Worm (Caenorhabditis elegans) whole organism, young adult: Measurements from ENCODE around the gene ins-23.

Experiments used
- F37B4.10 ChIP-seq: fragments of 200-800 bp; sonication (Bioruptor generic); IDR thresholded peaks from 2 replicates; pipeline ENCODE4 v1.3.6; 2022; ENCODE audit warnings: missing genetic modification characterization, missing compliant biosample characterization
- ceh-58 ChIP-seq: fragments of 200-800 bp; sonication (Bioruptor generic); IDR thresholded peaks from 2 replicates; pipeline ENCODE4 v1.3.6; 2022; ENCODE audit warnings: missing genetic modification characterization, missing compliant biosample characterization
- chd-7 ChIP-seq: sonication (generic microtip); optimal IDR thresholded peaks from 2 replicates; lab custom pipeline; 2016; ENCODE audit warnings: mild to moderate bottlenecking, missing genetic modification characterization, moderate library complexity, missing compliant biosample characterization
- egl-44 ChIP-seq: fragments of 200-800 bp; sonication (Bioruptor generic); IDR thresholded peaks from 2 replicates; pipeline ENCODE4 v1.3.6; 2022; ENCODE audit warnings: missing genetic modification reagents, missing genetic modification characterization, missing compliant biosample characterization
- him-1 ChIP-seq: sonication (generic microtip); optimal IDR thresholded peaks from 2 replicates; lab custom pipeline; 2016; ENCODE audit warnings: missing genotype, missing genetic modification reagents, missing genetic modification characterization, missing compliant biosample characterization
- nfyb-1 ChIP-seq: fragments of 200-800 bp; sonication (Bioruptor generic); IDR thresholded peaks from 2 replicates; pipeline ENCODE4 v1.3.6; 2022; ENCODE audit warnings: missing genetic modification reagents, missing genetic modification characterization, missing compliant biosample characterization
- pha-4 ChIP-seq: fragments of 150-350 bp; sonication (generic microtip); optimal IDR thresholded peaks from 2 replicates; lab custom pipeline; 2014; ENCODE audit warnings: missing biosample characterization, missing genetic modification reagents, missing genetic modification characterization
- tlf-1 ChIP-seq: fragments of 200-800 bp; sonication (Bioruptor generic); optimal IDR thresholded peaks from 2 replicates; lab custom pipeline; 2018; ENCODE audit warnings: mild to moderate bottlenecking, missing genetic modification characterization, missing compliant biosample characterization

- TF ChIP-seq ceh-58 (GFP tag; lab: Robert Waterston, UW) (no peak), pha-4 (tag; lab: Kevin White, UChicago) (no peak), nfyb-1 (no peak), him-1 (no peak), chd-7 (tag; lab: Kevin White, UChicago) (no peak), F37B4.10 (GFP tag; lab: Robert Waterston, UW) (no peak), egl-44 (no peak), tlf-1 (GFP tag; lab: Kevin White, UChicago) (no peak)
Measured at ce11 chrIII:9997890-9998289, 30.2 kb upstream of the ins-23 start, which contains the start of gene pqn-8.
